In genomic region chr2L:14685637-14686232, dm6 we compare ENCODE assay signal across 1 fruit fly cellular context.
TF ChIP-seq lines count a peak whose summit lies in the region.

No protein-coding gene starts in this region.

TF ChIP-seq in whole organism, embryonic, 481 proteins besides CTCF, POLR2A, EP300 and RAD21 (continued from another document and continues in another):
- TF ChIP-seq ttk (GFP tag; IDR thresholded peaks at IDR 0.05; lab: Robert Waterston, UW) = peak; percentile 58; the same call in 1 of the 2 replicates
- peak; percentile 50 for TF ChIP-seq CG10267 (tag; optimal IDR thresholded peaks at IDR 0.05; lab: Kevin White, UChicago)
- peak; percentile 95 for TF ChIP-seq Awh (GFP tag; IDR thresholded peaks at IDR 0.05; lab: Robert Waterston, UW)
- peak; percentile 70 for TF ChIP-seq CG7928 (GFP tag; optimal IDR thresholded peaks at IDR 0.05; lab: Kevin White, UChicago)
- TF ChIP-seq phol (tag; optimal IDR thresholded peaks at IDR 0.05; lab: Kevin White, UChicago) = no peak
- TF ChIP-seq CG10209 (GFP tag; optimal IDR thresholded peaks at IDR 0.05; lab: Kevin White, UChicago) = peak; percentile 93
- peak; percentile 90 for TF ChIP-seq wek (GFP tag; optimal IDR thresholded peaks at IDR 0.05; lab: Kevin White, UChicago)
- peak; percentile 67 for TF ChIP-seq CG11504 (tag; optimal IDR thresholded peaks at IDR 0.05; lab: Kevin White, UChicago)
- no peak for TF ChIP-seq pan (optimal IDR thresholded peaks at IDR 0.05; lab: Kevin White, UChicago)
- TF ChIP-seq pan (GFP tag; optimal IDR thresholded peaks at IDR 0.05 in 1 of 2, IDR thresholded peaks at IDR 0.05 in 1 of 2) = peak in 1 of 2 experiments; percentile 73
- peak; percentile 57 for TF ChIP-seq sima (GFP tag; optimal IDR thresholded peaks at IDR 0.05; lab: Kevin White, UChicago)
- peak; percentile 85 for TF ChIP-seq CG1603 (tag; optimal IDR thresholded peaks at IDR 0.05; lab: Kevin White, UChicago)
- TF ChIP-seq CG6683 (GFP tag; optimal IDR thresholded peaks at IDR 0.05; lab: Kevin White, UChicago) = peak; percentile 92
- peak; percentile 79 for TF ChIP-seq CG5180 (GFP tag; optimal IDR thresholded peaks at IDR 0.05; lab: Kevin White, UChicago)
- TF ChIP-seq yki (optimal IDR thresholded peaks at IDR 0.05; lab: Kevin White, UChicago) = no peak
- TF ChIP-seq CG17328 (GFP tag; IDR thresholded peaks at IDR 0.05; lab: Robert Waterston, UW) = peak; percentile 47; the same call in 1 of the 2 replicates
- TF ChIP-seq Drgx (GFP tag; IDR thresholded peaks at IDR 0.05; lab: Robert Waterston, UW) = no peak
- no peak for TF ChIP-seq dimm (GFP tag; IDR thresholded peaks at IDR 0.05; lab: Robert Waterston, UW)
- TF ChIP-seq Deaf1 (tag; optimal IDR thresholded peaks at IDR 0.05; lab: Kevin White, UChicago) = peak; percentile 18
- peak; percentile 85 for TF ChIP-seq NC2β (GFP tag; optimal IDR thresholded peaks at IDR 0.05; lab: Kevin White, UChicago)
- TF ChIP-seq CG9876 (GFP tag; optimal IDR thresholded peaks at IDR 0.05; lab: Kevin White, UChicago) = peak; percentile 84
- TF ChIP-seq CG31388 (GFP tag; optimal IDR thresholded peaks at IDR 0.05; lab: Kevin White, UChicago) = peak; percentile 22
- TF ChIP-seq CG13424 (tag; optimal IDR thresholded peaks at IDR 0.05; lab: Kevin White, UChicago) = peak; percentile 74
- TF ChIP-seq CG10431 (GFP tag; optimal IDR thresholded peaks at IDR 0.05; lab: Kevin White, UChicago) = peak; percentile 88
- peak; percentile 74 for TF ChIP-seq fu2 (GFP tag; optimal IDR thresholded peaks at IDR 0.05; lab: Kevin White, UChicago)
- TF ChIP-seq GATAe (GFP tag; conservative IDR thresholded peaks at IDR 0.05; lab: Robert Waterston, UW) = no peak
- no peak for TF ChIP-seq ham (GFP tag; IDR thresholded peaks at IDR 0.05; lab: Robert Waterston, UW)
- no peak for TF ChIP-seq HLH4C (GFP tag; IDR thresholded peaks at IDR 0.05; lab: Robert Waterston, UW; ENCODE audit: partially characterized antibody)
- TF ChIP-seq twi (tag; optimal IDR thresholded peaks at IDR 0.05; lab: Kevin White, UChicago) = peak; percentile 49
- peak; percentile 87 for TF ChIP-seq cwo (GFP tag; optimal IDR thresholded peaks at IDR 0.05; lab: Kevin White, UChicago)
- TF ChIP-seq mam (GFP tag; optimal IDR thresholded peaks at IDR 0.05; lab: Kevin White, UChicago) = peak; percentile 89
- TF ChIP-seq chif (GFP tag; optimal IDR thresholded peaks at IDR 0.05; lab: Kevin White, UChicago) = peak; percentile 79 to 84
- TF ChIP-seq CG15696 (tag; optimal IDR thresholded peaks at IDR 0.05; lab: Kevin White, UChicago) = peak; percentile 79
- peak; percentile 92 for TF ChIP-seq CG16779 (GFP tag; IDR thresholded peaks at IDR 0.05; lab: Robert Waterston, UW)
- no peak for TF ChIP-seq Sin3A (optimal IDR thresholded peaks at IDR 0.05; lab: Kevin White, UChicago)
- TF ChIP-seq ken (GFP tag; IDR thresholded peaks at IDR 0.05; lab: Robert Waterston, UW) = peak; percentile 67; the same call in 2 of the 3 replicates
- peak; percentile 81 for TF ChIP-seq CG14965 (GFP tag; optimal IDR thresholded peaks at IDR 0.05; lab: Kevin White, UChicago; ENCODE audit: borderline replicate concordance)
- peak; percentile 63 for TF ChIP-seq HmgD (GFP tag; optimal IDR thresholded peaks at IDR 0.05; lab: Kevin White, UChicago)
- TF ChIP-seq CG14441 (GFP tag; IDR thresholded peaks at IDR 0.05; lab: Robert Waterston, UW) = peak; percentile 42; the same call in 1 of the 2 replicates
- peak in 1 of 2 experiments; percentile 87 for TF ChIP-seq eve (GFP tag; optimal IDR thresholded peaks at IDR 0.05; lab: Kevin White, UChicago)
- TF ChIP-seq gem (tag; optimal IDR thresholded peaks at IDR 0.05; lab: Kevin White, UChicago) = peak; percentile 80
- no peak for TF ChIP-seq Elba2 (GFP tag; optimal IDR thresholded peaks at IDR 0.05; lab: Kevin White, UChicago)
- TF ChIP-seq CG14860 (GFP tag; IDR thresholded peaks at IDR 0.05; lab: Robert Waterston, UW; ENCODE audit: partially characterized antibody) = no peak
- peak; percentile 91 for TF ChIP-seq chm (GFP tag; IDR thresholded peaks at IDR 0.05; lab: Robert Waterston, UW)
- peak; percentile 89 for TF ChIP-seq CG9727 (GFP tag; optimal IDR thresholded peaks at IDR 0.05; lab: Kevin White, UChicago)
- TF ChIP-seq Max (GFP tag; optimal IDR thresholded peaks at IDR 0.05; lab: Kevin White, UChicago) = peak; percentile 82
- TF ChIP-seq mld (GFP tag; IDR thresholded peaks at IDR 0.05; lab: Robert Waterston, UW; ENCODE audit: partially characterized antibody) = no peak
- peak; percentile 98 for TF ChIP-seq kni (GFP tag; optimal IDR thresholded peaks at IDR 0.05; lab: Kevin White, UChicago)
- TF ChIP-seq maf-S (GFP tag; optimal IDR thresholded peaks at IDR 0.05; lab: Kevin White, UChicago) = peak; percentile 89
- TF ChIP-seq cad (GFP tag; optimal IDR thresholded peaks at IDR 0.05; lab: Kevin White, UChicago) = no peak
- TF ChIP-seq dati (GFP tag; IDR thresholded peaks at IDR 0.05; lab: Robert Waterston, UW) = 0 out of 2 replicates have a peak, but pooled peaks have one; percentile 50
- peak in 1 of 2 experiments; percentile 84 for TF ChIP-seq bsh (GFP tag; optimal IDR thresholded peaks at IDR 0.05; lab: Kevin White, UChicago)
- no peak for TF ChIP-seq CG16813 (GFP tag; IDR thresholded peaks at IDR 0.05; lab: Robert Waterston, UW; ENCODE audit: partially characterized antibody)
- peak; percentile 76 for TF ChIP-seq CG17912 (GFP tag; optimal IDR thresholded peaks at IDR 0.05; lab: Kevin White, UChicago)
- no peak for TF ChIP-seq bbx (GFP tag; IDR thresholded peaks at IDR 0.05; lab: Robert Waterston, UW; ENCODE audit: partially characterized antibody)
- TF ChIP-seq Ets65A (GFP tag; lab: Kevin White, UChicago) = no peak
- TF ChIP-seq tup (GFP tag; optimal IDR thresholded peaks at IDR 0.05; lab: Kevin White, UChicago) = peak; percentile 94
- TF ChIP-seq CG15073 (GFP tag; optimal IDR thresholded peaks at IDR 0.05; lab: Kevin White, UChicago) = no peak
- TF ChIP-seq BEAF-32 (GFP tag; optimal IDR thresholded peaks at IDR 0.05; lab: Kevin White, UChicago) = no peak
- peak; percentile 60 for TF ChIP-seq TFAM (GFP tag; optimal IDR thresholded peaks at IDR 0.05; lab: Kevin White, UChicago)
- 0 out of 3 replicates have a peak, but pooled peaks have one; percentile 50 for TF ChIP-seq CG2889 (GFP tag; IDR thresholded peaks at IDR 0.05; lab: Robert Waterston, UW)
- TF ChIP-seq CG4424 (GFP tag; optimal IDR thresholded peaks at IDR 0.05; lab: Kevin White, UChicago) = peak; percentile 78
- TF ChIP-seq CG12071 (GFP tag; optimal IDR thresholded peaks at IDR 0.05; lab: Kevin White, UChicago) = peak; percentile 92
- TF ChIP-seq tin (GFP tag; optimal IDR thresholded peaks at IDR 0.05; lab: Kevin White, UChicago) = peak; percentile 67
- TF ChIP-seq sug (tag; optimal IDR thresholded peaks at IDR 0.05; lab: Kevin White, UChicago) = peak; percentile 68
- TF ChIP-seq CG10366 (GFP tag; IDR thresholded peaks at IDR 0.05; lab: Robert Waterston, UW) = peak; percentile 42; the same call in 1 of the 2 replicates
- TF ChIP-seq gce (GFP tag; IDR thresholded peaks at IDR 0.05; lab: Robert Waterston, UW) = peak; percentile 79
- no peak for TF ChIP-seq Scr (GFP tag; IDR thresholded peaks at IDR 0.05; lab: Robert Waterston, UW; ENCODE audit: partially characterized antibody)
- peak; percentile 67 for TF ChIP-seq CG18011 (GFP tag; optimal IDR thresholded peaks at IDR 0.05; lab: Kevin White, UChicago)
- TF ChIP-seq zf30C (GFP tag; optimal IDR thresholded peaks at IDR 0.05; lab: Kevin White, UChicago) = no peak
- peak; percentile 71 for TF ChIP-seq Adf1 (GFP tag; IDR thresholded peaks at IDR 0.05; lab: Robert Waterston, UW)
- no peak for TF ChIP-seq Abd-B (GFP tag; optimal IDR thresholded peaks at IDR 0.05; lab: Kevin White, UChicago)
- peak; percentile 83 for TF ChIP-seq pum (GFP tag; optimal IDR thresholded peaks at IDR 0.05; lab: Kevin White, UChicago)
- no peak for TF ChIP-seq tna (GFP tag; IDR thresholded peaks at IDR 0.05; lab: Robert Waterston, UW; ENCODE audit: partially characterized antibody)
- peak; percentile 80 for TF ChIP-seq Mes4 (GFP tag; optimal IDR thresholded peaks at IDR 0.05; lab: Kevin White, UChicago)
- TF ChIP-seq schlank (tag; optimal IDR thresholded peaks at IDR 0.05; lab: Kevin White, UChicago) = peak; percentile 95
- TF ChIP-seq CG5953 (GFP tag; IDR thresholded peaks at IDR 0.05; lab: Robert Waterston, UW) = peak; percentile 64; the same call in 1 of the 2 replicates
- no peak for TF ChIP-seq Trl (optimal IDR thresholded peaks at IDR 0.05; lab: Kevin White, UChicago)
- peak; percentile 96 for TF ChIP-seq Trl (GFP tag; optimal IDR thresholded peaks at IDR 0.05; lab: Kevin White, UChicago)
- peak; percentile 71 for TF ChIP-seq Sry-β (GFP tag; optimal IDR thresholded peaks at IDR 0.05; lab: Kevin White, UChicago)
- TF ChIP-seq CG4820 (GFP tag; optimal IDR thresholded peaks at IDR 0.05; lab: Kevin White, UChicago) = peak; percentile 60
- no peak for TF ChIP-seq fru (optimal IDR thresholded peaks at IDR 0.05; lab: Kevin White, UChicago)
- peak; percentile 67 for TF ChIP-seq CG12155 (GFP tag; optimal IDR thresholded peaks at IDR 0.05; lab: Kevin White, UChicago)
- peak; percentile 88 for TF ChIP-seq CG17568 (GFP tag; optimal IDR thresholded peaks at IDR 0.05; lab: Kevin White, UChicago)
- peak in 1 of 2 experiments; percentile 58 for TF ChIP-seq Hr78 (GFP tag; optimal IDR thresholded peaks at IDR 0.05; lab: Kevin White, UChicago)
- peak; percentile 79 for TF ChIP-seq stc (GFP tag; IDR thresholded peaks at IDR 0.05; lab: Robert Waterston, UW)
- TF ChIP-seq CG32767 (GFP tag; IDR thresholded peaks at IDR 0.05; lab: Robert Waterston, UW) = peak; percentile 80
- TF ChIP-seq Rx (GFP tag; IDR thresholded peaks at IDR 0.05; lab: Robert Waterston, UW) = no peak
- TF ChIP-seq CG11085 (GFP tag; IDR thresholded peaks at IDR 0.05; lab: Robert Waterston, UW) = peak; percentile 80
- TF ChIP-seq tgo (GFP tag; IDR thresholded peaks at IDR 0.05; lab: Robert Waterston, UW) = peak; percentile 61
- peak; percentile 92 for TF ChIP-seq CG10543 (GFP tag; optimal IDR thresholded peaks at IDR 0.05; lab: Kevin White, UChicago)
- TF ChIP-seq ATbp (GFP tag; optimal IDR thresholded peaks at IDR 0.05; lab: Kevin White, UChicago) = peak; percentile 98
- TF ChIP-seq p53 (GFP tag; optimal IDR thresholded peaks at IDR 0.05; lab: Kevin White, UChicago) = peak; percentile 88
- TF ChIP-seq lab (GFP tag; optimal IDR thresholded peaks at IDR 0.05; lab: Kevin White, UChicago) = peak; percentile 98
- peak; percentile 85 for TF ChIP-seq PHDP (tag; optimal IDR thresholded peaks at IDR 0.05; lab: Kevin White, UChicago)
- TF ChIP-seq grau (tag; optimal IDR thresholded peaks at IDR 0.05; lab: Kevin White, UChicago) = peak; percentile 64
- peak; percentile 81 for TF ChIP-seq zfh2 (GFP tag; optimal IDR thresholded peaks at IDR 0.05; lab: Kevin White, UChicago)
- TF ChIP-seq CG2875 (GFP tag; optimal IDR thresholded peaks at IDR 0.05; lab: Kevin White, UChicago) = peak; percentile 95
- no peak; the same call in 1 of the 2 replicates for TF ChIP-seq CG9215 (GFP tag; IDR thresholded peaks at IDR 0.05; lab: Robert Waterston, UW)
- peak; percentile 54 for TF ChIP-seq run (tag; optimal IDR thresholded peaks at IDR 0.05; lab: Kevin White, UChicago)
- TF ChIP-seq CG11723 (GFP tag; optimal IDR thresholded peaks at IDR 0.05; lab: Kevin White, UChicago) = peak; percentile 86
- peak; percentile 81 for TF ChIP-seq fd3F (GFP tag; optimal IDR thresholded peaks at IDR 0.05; lab: Kevin White, UChicago)
- TF ChIP-seq mirr (GFP tag; optimal IDR thresholded peaks at IDR 0.05; lab: Kevin White, UChicago) = peak; percentile 85
- TF ChIP-seq CG15514 (GFP tag; optimal IDR thresholded peaks at IDR 0.05; lab: Kevin White, UChicago) = peak; percentile 89
- TF ChIP-seq al (GFP tag; IDR thresholded peaks at IDR 0.05; lab: Robert Waterston, UW) = no peak
- peak; percentile 90 for TF ChIP-seq Sox100B (GFP tag; optimal IDR thresholded peaks at IDR 0.05; lab: Kevin White, UChicago)
- no peak for TF ChIP-seq CG8478 (optimal IDR thresholded peaks at IDR 0.05; lab: Kevin White, UChicago)
- TF ChIP-seq MBD-R2 (GFP tag; IDR thresholded peaks at IDR 0.05; lab: Robert Waterston, UW) = peak; percentile 61; the same call in 1 of the 2 replicates
- TF ChIP-seq tll (GFP tag; optimal IDR thresholded peaks at IDR 0.05; lab: Kevin White, UChicago) = no peak
- TF ChIP-seq CG32772 (GFP tag; IDR thresholded peaks at IDR 0.05; lab: Robert Waterston, UW) = 0 out of 2 replicates have a peak, but pooled peaks have one; percentile 6
- peak; percentile 28; the same call in 1 of the 3 replicates for TF ChIP-seq CG2199 (GFP tag; IDR thresholded peaks at IDR 0.05; lab: Robert Waterston, UW)
- no peak for TF ChIP-seq Dip2 (GFP tag; IDR thresholded peaks at IDR 0.05; lab: Robert Waterston, UW)
- TF ChIP-seq Oaz (GFP tag; IDR thresholded peaks at IDR 0.05; lab: Robert Waterston, UW) = no peak
- no peak for TF ChIP-seq dan (GFP tag; IDR thresholded peaks at IDR 0.05; lab: Robert Waterston, UW)
- peak; percentile 63 for TF ChIP-seq CG3065 (GFP tag; optimal IDR thresholded peaks at IDR 0.05; lab: Kevin White, UChicago)
- TF ChIP-seq H15 (GFP tag; IDR thresholded peaks at IDR 0.05; lab: Robert Waterston, UW) = peak; percentile 28; the same call in 1 of the 3 replicates
- peak; percentile 69 for TF ChIP-seq ewg (GFP tag; optimal IDR thresholded peaks at IDR 0.05; lab: Kevin White, UChicago)
- TF ChIP-seq CG18619 (GFP tag; optimal IDR thresholded peaks at IDR 0.05; lab: Kevin White, UChicago) = peak; percentile 88
- TF ChIP-seq Fer1 (GFP tag; optimal IDR thresholded peaks at IDR 0.05; lab: Kevin White, UChicago) = peak; percentile 93
- peak; percentile 94 for TF ChIP-seq MTF-1 (GFP tag; optimal IDR thresholded peaks at IDR 0.05; lab: Kevin White, UChicago; ENCODE audit: borderline replicate concordance)
- TF ChIP-seq CG13894 (tag; optimal IDR thresholded peaks at IDR 0.05; lab: Kevin White, UChicago) = peak; percentile 76
- peak; percentile 65 for TF ChIP-seq dm (GFP tag; optimal IDR thresholded peaks at IDR 0.05; lab: Kevin White, UChicago)
- peak; percentile 6 for TF ChIP-seq ftz-f1 (GFP tag; optimal IDR thresholded peaks at IDR 0.05; lab: Kevin White, UChicago)
- TF ChIP-seq CG30403 (GFP tag; optimal IDR thresholded peaks at IDR 0.05; lab: Kevin White, UChicago) = peak; percentile 59
- peak; percentile 94 for TF ChIP-seq Atf6 (GFP tag; IDR thresholded peaks at IDR 0.05; lab: Robert Waterston, UW)
- TF ChIP-seq CG43689 (GFP tag; IDR thresholded peaks at IDR 0.05; lab: Robert Waterston, UW) = peak; percentile 48; the same call in 1 of the 2 replicates
- TF ChIP-seq CG30431 (GFP tag; optimal IDR thresholded peaks at IDR 0.05; lab: Kevin White, UChicago) = no peak
- peak; percentile 5 for TF ChIP-seq CG30020 (tag; optimal IDR thresholded peaks at IDR 0.05; lab: Kevin White, UChicago)
- TF ChIP-seq sr (GFP tag; IDR thresholded peaks at IDR 0.05; lab: Robert Waterston, UW) = peak; percentile 70; the same call in 2 of the 3 replicates
